Worm (Caenorhabditis elegans): ENCODE measurements around the gene srg-22.

- no peak for TF ChIP-seq elt-3 (tag; optimal IDR thresholded peaks at IDR 0.05)
- TF ChIP-seq ama-1 (optimal IDR thresholded peaks at IDR 0.05) = no peak
- no peak for TF ChIP-seq pha-4 (tag; optimal IDR thresholded peaks at IDR 0.05)
- no peak for TF ChIP-seq unc-62 (GFP tag; optimal IDR thresholded peaks at IDR 0.05)
- no peak for TF ChIP-seq R02D3.7 (tag; optimal IDR thresholded peaks at IDR 0.05)
Observed at ce11 chrII:3102018-3102417, 8.8 kb upstream of the srg-22 start, which contains the start of gene clec-121.
